Worm (Caenorhabditis elegans) whole organism, late embryonic: ENCODE results near the gene erh-2.

Source experiments
- C08G9.2 ChIP-seq: sonication (generic microtip); optimal IDR thresholded peaks from 2 replicates; lab custom pipeline; 2016; ENCODE audit warnings: mild to moderate bottlenecking, missing genetic modification characterization, moderate library complexity, missing compliant biosample characterization
- K02D7.2 ChIP-seq: sonication (generic microtip); optimal IDR thresholded peaks from 2 replicates; lab custom pipeline; 2017; ENCODE audit warnings: mild to moderate bottlenecking, missing genetic modification characterization, missing compliant biosample characterization
- K09A11.1 ChIP-seq: sonication (generic microtip); optimal IDR thresholded peaks from 2 replicates; lab custom pipeline; 2017; ENCODE audit warnings: antibody characterized with exemption, mild to moderate bottlenecking, missing genetic modification characterization, missing compliant biosample characterization; ENCODE audit not compliant: insufficient read depth
- ahr-1 ChIP-seq: sonication (generic microtip); optimal IDR thresholded peaks from 2 replicates; lab custom pipeline; 2016; ENCODE audit warnings: missing genetic modification characterization, missing compliant biosample characterization
- ceh-14 ChIP-seq: sonication (generic microtip); optimal IDR thresholded peaks from 2 replicates; lab custom pipeline; 2016; ENCODE audit warnings: missing genotype, missing genetic modification characterization, missing compliant biosample characterization
- ceh-18 ChIP-seq: sonication (generic microtip); optimal IDR thresholded peaks from 2 replicates; lab custom pipeline; 2016; ENCODE audit warnings: missing genetic modification characterization, missing compliant biosample characterization
- ceh-19 ChIP-seq: fragments of 200-800 bp; sonication (Bioruptor generic); optimal IDR thresholded peaks from 2 replicates; lab custom pipeline; 2018; ENCODE audit warnings: mild to moderate bottlenecking, missing genetic modification characterization, missing compliant biosample characterization
- ceh-22 ChIP-seq: sonication (generic microtip); optimal IDR thresholded peaks from 2 replicates; lab custom pipeline; 2017; ENCODE audit warnings: missing biosample characterization, missing genetic modification characterization
- ceh-24 ChIP-seq: sonication (generic microtip); optimal IDR thresholded peaks from 2 replicates; lab custom pipeline; 2016; ENCODE audit warnings: mild to moderate bottlenecking, missing genetic modification characterization, missing compliant biosample characterization
- ceh-30 ChIP-seq: fragments of 150-350 bp; optimal IDR thresholded peaks from 2 replicates; lab custom pipeline; 2014; ENCODE audit warnings: missing biosample characterization, missing genetic modification characterization
- ceh-45 ChIP-seq: fragments of 200-800 bp; sonication (Bioruptor generic); IDR thresholded peaks from 2 replicates; pipeline ENCODE4 v1.3.6; 2022; ENCODE audit warnings: missing genetic modification reagents, missing genetic modification characterization, missing compliant biosample characterization
- ceh-48 ChIP-seq: sonication (generic microtip); optimal IDR thresholded peaks from 2 replicates; lab custom pipeline; 2016; ENCODE audit warnings: missing genetic modification characterization, inconsistent platforms, missing compliant biosample characterization
- ceh-6 ChIP-seq: fragments of 200-800 bp; sonication (Bioruptor generic); optimal IDR thresholded peaks from 2 replicates; lab custom pipeline; 2018; ENCODE audit warnings: mild to moderate bottlenecking, missing genetic modification characterization, missing compliant biosample characterization
- che-1 ChIP-seq: sonication (generic microtip); optimal IDR thresholded peaks from 2 replicates; lab custom pipeline; 2016; ENCODE audit warnings: mild to moderate bottlenecking, missing genetic modification characterization, missing compliant biosample characterization
- dmd-4 ChIP-seq: sonication (generic microtip); optimal IDR thresholded peaks from 2 replicates; lab custom pipeline; 2016; ENCODE audit warnings: borderline replicate concordance, missing genetic modification characterization, missing compliant biosample characterization
- elt-4 ChIP-seq: sonication (generic microtip); optimal IDR thresholded peaks from 2 replicates; lab custom pipeline; 2016; ENCODE audit warnings: missing genetic modification characterization, missing compliant biosample characterization
- ets-4 ChIP-seq: sonication (generic microtip); optimal IDR thresholded peaks from 2 replicates; lab custom pipeline; 2016; ENCODE audit warnings: missing genetic modification characterization, missing compliant biosample characterization
- fax-1 ChIP-seq: sonication (generic microtip); optimal IDR thresholded peaks from 2 replicates; lab custom pipeline; 2016; ENCODE audit warnings: missing genotype, missing genetic modification characterization, missing compliant biosample characterization
- fkh-10 ChIP-seq: fragments of 150-350 bp; optimal IDR thresholded peaks from 2 replicates; lab custom pipeline; 2014; ENCODE audit warnings: missing biosample characterization, missing genetic modification reagents, missing genetic modification characterization
- fkh-6 ChIP-seq: sonication (generic microtip); optimal IDR thresholded peaks from 2 replicates; lab custom pipeline; 2016; ENCODE audit warnings: missing genetic modification characterization, missing compliant biosample characterization
- gmeb-2 ChIP-seq: sonication (generic microtip); optimal IDR thresholded peaks from 2 replicates; lab custom pipeline; 2016; ENCODE audit warnings: missing genetic modification characterization, inconsistent platforms, missing compliant biosample characterization
- hlh-15 ChIP-seq: sonication (generic microtip); optimal IDR thresholded peaks from 2 replicates; lab custom pipeline; 2016; ENCODE audit warnings: missing genetic modification characterization, missing compliant biosample characterization
- hlh-30 ChIP-seq: sonication (generic microtip); optimal IDR thresholded peaks from 2 replicates; lab custom pipeline; 2017; ENCODE audit warnings: antibody characterized with exemption, missing genetic modification characterization, missing compliant biosample characterization; ENCODE audit not compliant: insufficient read depth
- hlh-6 ChIP-seq: sonication (generic microtip); optimal IDR thresholded peaks from 2 replicates; lab custom pipeline; 2016; ENCODE audit warnings: missing genotype, missing genetic modification characterization, missing compliant biosample characterization
- lim-6 ChIP-seq: sonication (generic microtip); optimal IDR thresholded peaks from 2 replicates; lab custom pipeline; 2016; ENCODE audit warnings: missing genetic modification characterization, missing compliant biosample characterization
- lin-11 ChIP-seq: fragments of 200-800 bp; sonication (Bioruptor generic); optimal IDR thresholded peaks from 2 replicates; lab custom pipeline; 2018; ENCODE audit warnings: mild to moderate bottlenecking, missing genetic modification characterization, missing compliant biosample characterization
- madf-2 ChIP-seq: sonication (generic microtip); optimal IDR thresholded peaks from 2 replicates; lab custom pipeline; 2017; ENCODE audit warnings: missing genetic modification characterization, missing compliant biosample characterization
- mec-3 ChIP-seq: sonication (generic microtip); optimal IDR thresholded peaks from 2 replicates; lab custom pipeline; 2016; ENCODE audit warnings: borderline replicate concordance, missing genetic modification characterization, missing compliant biosample characterization
- nhr-11 ChIP-seq: fragments of 150-350 bp; optimal IDR thresholded peaks from 2 replicates; lab custom pipeline; 2014; ENCODE audit warnings: missing biosample characterization, missing genetic modification characterization
- nhr-232 ChIP-seq: sonication (generic microtip); optimal IDR thresholded peaks from 2 replicates; lab custom pipeline; 2016; ENCODE audit warnings: missing genetic modification characterization, missing compliant biosample characterization
- odd-2 ChIP-seq: sonication (generic microtip); optimal IDR thresholded peaks from 2 replicates; lab custom pipeline; 2017; ENCODE audit warnings: antibody characterized with exemption, mild to moderate bottlenecking, missing genetic modification characterization, missing compliant biosample characterization
- pag-3 ChIP-seq: sonication (generic microtip); optimal IDR thresholded peaks from 2 replicates; lab custom pipeline; 2016; ENCODE audit warnings: missing compliant biosample characterization, missing genetic modification characterization, borderline replicate concordance
- pha-2 ChIP-seq: sonication (generic microtip); optimal IDR thresholded peaks from 2 replicates; lab custom pipeline; 2017; ENCODE audit warnings: mild to moderate bottlenecking, missing genetic modification characterization, missing compliant biosample characterization
- pha-4 ChIP-seq: fragments of 150-350 bp; optimal IDR thresholded peaks from 2 replicates; lab custom pipeline; 2018; ENCODE audit warnings: missing biosample characterization, missing genetic modification reagents, missing genetic modification characterization
- pros-1 ChIP-seq: fragments of 150-350 bp; optimal IDR thresholded peaks from 2 replicates; lab custom pipeline; 2014; ENCODE audit warnings: missing biosample characterization, missing genetic modification reagents, missing genetic modification characterization
- rnt-1 ChIP-seq: sonication (generic microtip); optimal IDR thresholded peaks from 2 replicates; lab custom pipeline; 2016; ENCODE audit warnings: missing genetic modification characterization, missing compliant biosample characterization
- sdc-2 ChIP-seq: sonication (generic microtip); optimal IDR thresholded peaks from 2 replicates; lab custom pipeline; 2016; ENCODE audit warnings: missing genotype, missing genetic modification characterization, missing compliant biosample characterization
- sox-2 ChIP-seq: fragments of 200-800 bp; sonication (Bioruptor generic); IDR thresholded peaks from 2 replicates; pipeline ENCODE4 v1.3.6; 2022; ENCODE audit warnings: missing genetic modification reagents, missing genetic modification characterization, missing compliant biosample characterization
- sox-4 ChIP-seq: sonication (generic microtip); optimal IDR thresholded peaks from 2 replicates; lab custom pipeline; 2017; ENCODE audit warnings: mild to moderate bottlenecking, missing genetic modification characterization, inconsistent platforms, missing compliant biosample characterization
- tbx-2 ChIP-seq: sonication (generic microtip); optimal IDR thresholded peaks from 2 replicates; lab custom pipeline; 2016; ENCODE audit warnings: missing genetic modification characterization, missing compliant biosample characterization
- ttx-3 ChIP-seq: sonication (generic microtip); optimal IDR thresholded peaks from 2 replicates; lab custom pipeline; 2016; ENCODE audit warnings: missing genetic modification reagents, missing genetic modification characterization, missing compliant biosample characterization
- unc-3 ChIP-seq, 2 experiments: fragments of 200-800 bp in 1 of 2; sonication (Bioruptor generic) in 1 of 2; sonication (generic microtip) in 1 of 2; conservative IDR thresholded peaks in 1 of 2; optimal IDR thresholded peaks in 1 of 2; 2 replicates each; pipeline versions ENCODE4 v1.3.6 to Lab custom; 2016 to 2022; ENCODE audit warnings: missing compliant biosample characterization in 2 of 2, missing genetic modification characterization in 2 of 2, missing genetic modification reagents in 1 of 2
- unc-42 ChIP-seq: sonication (generic microtip); optimal IDR thresholded peaks from 2 replicates; lab custom pipeline; 2016; ENCODE audit warnings: missing genotype, missing genetic modification characterization, missing compliant biosample characterization
- zip-5 ChIP-seq: sonication (generic microtip); optimal IDR thresholded peaks from 2 replicates; lab custom pipeline; 2016; ENCODE audit warnings: missing genetic modification characterization, missing compliant biosample characterization

The erh-2 gene

DNA sequence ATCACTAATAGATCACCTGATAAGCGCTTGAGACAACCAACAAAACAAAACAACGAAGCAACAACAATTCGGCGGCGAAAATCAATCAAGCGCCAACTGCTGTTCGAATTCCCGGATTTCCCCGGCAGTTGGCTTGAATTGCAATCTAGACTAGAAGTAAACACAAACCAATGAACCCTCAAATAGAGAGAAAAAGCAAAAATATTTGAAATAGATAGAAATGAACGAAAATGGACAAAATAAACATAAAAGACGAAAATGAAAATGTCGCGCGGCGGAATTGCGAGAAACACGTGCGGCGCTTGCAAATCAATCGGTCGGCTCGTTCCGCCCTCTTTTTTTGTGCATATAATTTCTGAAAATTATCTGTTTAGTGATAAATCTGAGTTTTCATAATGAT, 24.6 kb upstream of the erh-2 start, which contains the start of gene idhg-1 (continued):
- TF ChIP-seq lin-11 (tag; lab: Kevin White, UChicago): peak; percentile 90
- TF ChIP-seq ceh-19 (GFP tag; lab: Kevin White, UChicago): peak; percentile 96
- peak; percentile 97 for TF ChIP-seq ttx-3
- TF ChIP-seq unc-42 (tag; lab: Kevin White, UChicago): peak; percentile 67
- peak; percentile 90 for TF ChIP-seq fkh-10 (GFP tag; lab: Kevin White, UChicago)
- TF ChIP-seq mec-3 (tag; lab: Kevin White, UChicago): peak; percentile 91
- peak; percentile 68 for TF ChIP-seq ceh-22 (tag; lab: Kevin White, UChicago)
- TF ChIP-seq ceh-18 (tag; lab: Kevin White, UChicago): peak; percentile 90
- TF ChIP-seq ceh-30 (tag; lab: Kevin White, UChicago): peak; percentile 48
- TF ChIP-seq pag-3: peak; percentile 93
- no peak for TF ChIP-seq pros-1 (tag; lab: Kevin White, UChicago)
- TF ChIP-seq sdc-2 (tag; lab: Kevin White, UChicago): peak; percentile 88
- peak; percentile 93 for TF ChIP-seq gmeb-2 (tag; lab: Kevin White, UChicago)
- peak; percentile 96 for TF ChIP-seq odd-2 (tag; lab: Kevin White, UChicago)
- TF ChIP-seq fkh-6 (tag; lab: Kevin White, UChicago): peak; percentile 96
- TF ChIP-seq ahr-1: peak; percentile 95
- TF ChIP-seq nhr-11: peak; percentile 88
- peak; percentile 89 for TF ChIP-seq ets-4 (tag; lab: Kevin White, UChicago)
- peak; percentile 96 for TF ChIP-seq ceh-48
- peak; percentile 94 for TF ChIP-seq rnt-1 (tag; lab: Kevin White, UChicago)
- peak; percentile 94 for TF ChIP-seq dmd-4 (tag; lab: Kevin White, UChicago)
- peak; percentile 94 for TF ChIP-seq pha-2 (tag; lab: Kevin White, UChicago)
- peak; percentile 87 for TF ChIP-seq ceh-6 (GFP tag; lab: Kevin White, UChicago)
- peak; percentile 97 for TF ChIP-seq fax-1 (tag; lab: Kevin White, UChicago)
- TF ChIP-seq nhr-232 (tag; lab: Kevin White, UChicago): peak; percentile 97
- peak; percentile 95 for TF ChIP-seq lim-6 (tag; lab: Kevin White, UChicago)
- peak; percentile 97 for TF ChIP-seq hlh-15 (tag; lab: Kevin White, UChicago)
- TF ChIP-seq che-1 (tag; lab: Kevin White, UChicago): peak; percentile 91
- TF ChIP-seq madf-2: peak; percentile 94
- TF ChIP-seq tbx-2 (tag; lab: Kevin White, UChicago): peak; percentile 99
- TF ChIP-seq zip-5 (tag; lab: Kevin White, UChicago): peak; percentile 94
- peak; percentile 94 for TF ChIP-seq ceh-24
- peak; percentile 67 for TF ChIP-seq sox-2 (GFP tag; lab: Robert Waterston, UW)
- TF ChIP-seq pha-4 (tag; lab: Kevin White, UChicago): no peak
- peak; percentile 99 for TF ChIP-seq ceh-14 (tag; lab: Kevin White, UChicago)
- TF ChIP-seq hlh-30 (tag; lab: Kevin White, UChicago): peak; percentile 68
- peak; percentile 85 for TF ChIP-seq ceh-45
- TF ChIP-seq K02D7.2 (tag; lab: Kevin White, UChicago): peak; percentile 90
- peak; percentile 97 for TF ChIP-seq unc-3 (GFP tag; conservative IDR thresholded peaks at IDR 0.05; lab: Robert Waterston, UW)
- TF ChIP-seq unc-3 (tag; optimal IDR thresholded peaks at IDR 0.05; lab: Kevin White, UChicago): peak; percentile 96
- TF ChIP-seq K09A11.1 (tag; lab: Kevin White, UChicago): peak; percentile 98
- TF ChIP-seq hlh-6: peak; percentile 98
- peak; percentile 99 for TF ChIP-seq elt-4 (tag; lab: Kevin White, UChicago)
- peak; percentile 98 for TF ChIP-seq sox-4
- peak; percentile 95 for TF ChIP-seq C08G9.2
